Fruit fly (Drosophila melanogaster) Kc167 (cell line): ENCODE results near the gene CG5262.

Source experiments
- Myc ChIP-seq: fragments of >200 bp; optimal IDR thresholded peaks from 2 replicates; lab custom pipeline; 2017; ENCODE audit warnings: missing external identifiers
- Sin3A ChIP-seq: fragments of >200 bp; optimal IDR thresholded peaks from 2 replicates; lab custom pipeline; 2018; ENCODE audit warnings: missing external identifiers
- h ChIP-seq: fragments of >200 bp; optimal IDR thresholded peaks from 3 replicates; lab custom pipeline; 2018; ENCODE audit warnings: missing external identifiers
- insv ChIP-seq: fragments of >200 bp; optimal IDR thresholded peaks from 3 replicates; lab custom pipeline; 2018; ENCODE audit warnings: missing external identifiers
- psq ChIP-seq: fragments of >200 bp; optimal IDR thresholded peaks from 2 replicates; lab custom pipeline; 2017; ENCODE audit warnings: missing external identifiers
- ttk ChIP-seq: sonication (Bioruptor generic); optimal IDR thresholded peaks from 2 replicates; lab custom pipeline; 2017; ENCODE audit warnings: missing external identifiers

DNA sequence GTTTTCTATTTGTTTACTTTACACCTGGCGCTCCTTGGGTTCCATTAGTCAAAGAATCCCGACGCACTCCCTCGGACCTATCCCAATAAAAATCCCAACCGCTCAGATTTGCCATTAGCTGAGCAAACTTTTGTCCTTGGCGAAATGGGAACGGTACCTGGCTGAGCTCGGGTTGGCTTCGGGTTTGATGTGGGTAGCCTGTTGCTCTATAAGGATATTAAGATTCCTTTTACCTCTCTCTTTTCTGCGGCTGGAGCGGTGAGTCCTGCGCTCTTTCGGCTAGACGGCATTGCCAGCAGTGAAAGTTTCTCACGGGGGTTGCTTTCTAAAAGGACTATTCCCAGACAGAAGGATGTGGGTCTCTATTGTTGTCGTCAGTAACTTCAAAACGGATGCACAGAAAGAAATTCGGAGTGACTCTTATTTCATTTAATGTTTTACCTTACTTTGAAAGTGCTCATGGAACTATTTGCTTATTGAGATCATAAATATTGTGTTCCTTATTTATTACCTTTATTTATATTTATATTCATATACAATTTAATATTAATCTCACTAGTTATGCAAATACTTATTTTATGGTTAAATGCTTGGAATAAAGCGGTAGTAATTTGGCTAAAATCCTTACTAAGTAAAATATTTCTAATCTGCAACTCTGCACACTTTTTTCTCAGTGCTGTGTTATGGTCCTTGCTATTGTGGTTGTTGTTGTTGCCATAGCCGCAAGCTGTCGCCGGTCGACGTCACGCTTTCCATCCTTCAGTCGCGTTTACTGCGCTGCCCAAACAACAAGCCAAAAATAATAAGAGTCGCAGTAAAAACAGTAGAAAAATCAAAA is 11.6 kb upstream of the CG5262 start, which contains the start of gene CG5910:
- TF ChIP-seq ttk (lab: Kevin White, UChicago) (no peak), Sin3A (lab: Kevin White, UChicago) (no peak), Myc (lab: Kevin White, UChicago) (no peak), psq (lab: Kevin White, UChicago) (no peak), h (lab: Kevin White, UChicago) (no peak), insv (lab: Kevin White, UChicago) (no peak)
